Fruit fly (Drosophila melanogaster): ENCODE results near the gene Zasp67.
"Not testable (repeated sequence)": the region's sequence is repeated elsewhere in the genome, so short reads cannot be mapped to it uniquely, and the experiment has no call there.

The Zasp67 gene

dm6 chr3L:9804125-9804524 is 6.6 kb upstream of the Zasp67 start, which contains the start of gene Ilp4:
Gene Ilp4 (minus strand): TSS chr3L:9804263.
- TF ChIP-seq CG1233 (GFP tag; optimal IDR thresholded peaks at IDR 0.05) (no peak), tll (GFP tag; optimal IDR thresholded peaks at IDR 0.05) (peak in 1 of 2 experiments; percentile 96), CG7372 (GFP tag; IDR thresholded peaks at IDR 0.05) (no peak), zen (tag; optimal IDR thresholded peaks at IDR 0.05) (peak; percentile 49), gfzf (GFP tag; optimal IDR thresholded peaks at IDR 0.05) (no peak)

- TF ChIP-seq onecut (GFP tag; IDR thresholded peaks at IDR 0.05) = no peak
- TF ChIP-seq CoRest (tag; optimal IDR thresholded peaks at IDR 0.05) = no peak
- peak; percentile 52 for TF ChIP-seq Ets65A (GFP tag)
- peak; percentile 51 for TF ChIP-seq CG8478 (optimal IDR thresholded peaks at IDR 0.05)
These were observed 4.5 kb upstream of the Zasp67 start, which contains the start of gene Ilp3 for dm6 chr3L:9802020-9802419. Gene Ilp3 (minus strand): TSS chr3L:9802120.

- TF ChIP-seq CG9215 (GFP tag; IDR thresholded peaks at IDR 0.05) = no peak
- no peak for TF ChIP-seq Hr39 (optimal IDR thresholded peaks at IDR 0.05)
- no peak for TF ChIP-seq CG3407 (GFP tag; optimal IDR thresholded peaks at IDR 0.05)
- TF ChIP-seq CG4617 (GFP tag; optimal IDR thresholded peaks at IDR 0.05; ENCODE audit: borderline replicate concordance) = no peak
- TF ChIP-seq en (GFP tag; optimal IDR thresholded peaks at IDR 0.05) = no peak
- TF ChIP-seq PHDP (tag; optimal IDR thresholded peaks at IDR 0.05) = no peak
- TF ChIP-seq CG12104 (GFP tag; optimal IDR thresholded peaks at IDR 0.05) = no peak
- no peak for TF ChIP-seq CkIIα-i1 (GFP tag; IDR thresholded peaks at IDR 0.05)
- TF ChIP-seq CoRest (tag; optimal IDR thresholded peaks at IDR 0.05) = no peak
- TF ChIP-seq odd (GFP tag; optimal IDR thresholded peaks at IDR 0.05) = no peak
- no peak for TF ChIP-seq luna (GFP tag; optimal IDR thresholded peaks at IDR 0.05)
- no peak for TF ChIP-seq jigr1 (GFP tag; IDR thresholded peaks at IDR 0.05)
These were observed 1.9 kb upstream of the Zasp67 start, which contains the start of gene Ilp2 for dm6 chr3L:9799398-9799797. Gene Ilp2 (plus strand): TSS chr3L:9799698.

dm6 chr3L:9798120-9798519 is 633 bp upstream of the Zasp67 start, which contains the start of gene Ilp1:
Gene Ilp1 (plus strand): TSS chr3L:9798420.
- TF ChIP-seq unc-4 (GFP tag; IDR thresholded peaks at IDR 0.05; ENCODE audit: partially characterized antibody); ERR (GFP tag; optimal IDR thresholded peaks at IDR 0.05); CG14965 (GFP tag; optimal IDR thresholded peaks at IDR 0.05; ENCODE audit: borderline replicate concordance): not testable (repeated sequence)

- TF ChIP-seq Dp (GFP tag; optimal IDR thresholded peaks at IDR 0.05) = no peak
- no peak for TF ChIP-seq slou (GFP tag; optimal IDR thresholded peaks at IDR 0.05)
- no peak for TF ChIP-seq Ada2b (GFP tag; IDR thresholded peaks at IDR 0.05)
- peak; percentile 39 for TF ChIP-seq Bgb (GFP tag; IDR thresholded peaks at IDR 0.05; ENCODE audit: partially characterized antibody)
- no peak for TF ChIP-seq lilli (GFP tag; optimal IDR thresholded peaks at IDR 0.05)
- no peak for TF ChIP-seq hkb (optimal IDR thresholded peaks at IDR 0.05)
- TF ChIP-seq hkb (GFP tag; IDR thresholded peaks at IDR 0.05) = no peak
- TF ChIP-seq esg (GFP tag; conservative IDR thresholded peaks at IDR 0.05) = no peak
- TF ChIP-seq usp (GFP tag; optimal IDR thresholded peaks at IDR 0.05) = no peak
- TF ChIP-seq scrt (GFP tag; optimal IDR thresholded peaks at IDR 0.05) = peak; percentile 33
- no peak for TF ChIP-seq zen2 (GFP tag; IDR thresholded peaks at IDR 0.05; ENCODE audit: partially characterized antibody)
- peak; percentile 90 for TF ChIP-seq z (GFP tag; IDR thresholded peaks at IDR 0.05)
- no peak for TF ChIP-seq ewg (GFP tag; optimal IDR thresholded peaks at IDR 0.05)
- TF ChIP-seq CG12104 (GFP tag; optimal IDR thresholded peaks at IDR 0.05) = no peak
- 0 out of 4 replicates have a peak, but pooled peaks have one; percentile 47 for TF ChIP-seq chinmo (GFP tag; IDR thresholded peaks at IDR 0.05; ENCODE audit: partially characterized antibody)
These were observed 10.7 kb downstream of the Zasp67 start, which contains the start of gene CG32052 for dm6 chr3L:9786746-9787145. Gene CG32052 (plus strand): TSS chr3L:9787046.

All from whole organism, embryonic.